Fruit fly (Drosophila melanogaster) whole organism, adult: ENCODE results near the gene smal.

Experiments used
- CG11617 ChIP-seq: fragments of 200-800 bp; sonication (Bioruptor generic); optimal IDR thresholded peaks from 2 replicates; lab custom pipeline; 2017; ENCODE audit warnings: mild to moderate bottlenecking, missing biosample characterization, missing genetic modification reagents, missing genetic modification characterization
- CG12768 ChIP-seq: fragments of 200-800 bp; sonication (Bioruptor generic); optimal IDR thresholded peaks from 2 replicates; lab custom pipeline; 2017; ENCODE audit warnings: missing biosample characterization, missing genetic modification characterization, mild to moderate bottlenecking, moderate library complexity, missing genetic modification reagents
- CG14711 ChIP-seq: fragments of 200-800 bp; sonication (Bioruptor generic); optimal IDR thresholded peaks from 2 replicates; lab custom pipeline; 2018; ENCODE audit warnings: missing biosample characterization, mild to moderate bottlenecking, missing genetic modification characterization, moderate library complexity
- CG33017 ChIP-seq: fragments of 200-800 bp; sonication (Bioruptor generic); optimal IDR thresholded peaks from 2 replicates; lab custom pipeline; 2018; ENCODE audit warnings: missing biosample characterization, mild to moderate bottlenecking, missing genetic modification characterization, moderate library complexity
- CG7045 ChIP-seq: fragments of 200-800 bp; sonication (Bioruptor generic); optimal IDR thresholded peaks from 2 replicates; lab custom pipeline; 2017; ENCODE audit warnings: missing biosample characterization, mild to moderate bottlenecking, missing genetic modification characterization
- CG7101 ChIP-seq: fragments of 200-800 bp; sonication (Bioruptor generic); optimal IDR thresholded peaks from 2 replicates; lab custom pipeline; 2018; ENCODE audit warnings: missing biosample characterization, mild to moderate bottlenecking, missing genetic modification characterization, moderate library complexity
- Clk ChIP-seq: fragments of 200-800 bp; sonication (Bioruptor generic); optimal IDR thresholded peaks from 2 replicates; lab custom pipeline; 2017; ENCODE audit warnings: missing biosample characterization, missing genetic modification characterization
- Crg-1 ChIP-seq: fragments of 200-800 bp; sonication (Bioruptor generic); optimal IDR thresholded peaks from 2 replicates; lab custom pipeline; 2016; ENCODE audit warnings: missing biosample characterization, missing genetic modification characterization
- Mnt ChIP-seq: fragments of 200-800 bp; sonication (Bioruptor generic); optimal IDR thresholded peaks from 2 replicates; lab custom pipeline; 2016; ENCODE audit warnings: missing biosample characterization, mild to moderate bottlenecking, missing genetic modification characterization
- bab1 ChIP-seq: fragments of 200-800 bp; sonication (Bioruptor generic); optimal IDR thresholded peaks from 3 replicates; lab custom pipeline; 2019; ENCODE audit warnings: missing biosample characterization, mild to moderate bottlenecking, missing genetic modification characterization, moderate library complexity
- cnc ChIP-seq, 2 experiments: fragments of >200 bp; optimal IDR thresholded peaks; 2 replicates each; lab custom pipeline; 2017
- ovo ChIP-seq: fragments of 200-800 bp; sonication (Bioruptor generic); optimal IDR thresholded peaks from 2 replicates; lab custom pipeline; 2016; ENCODE audit warnings: missing biosample characterization, missing genetic modification characterization
- tj ChIP-seq: fragments of 200-800 bp; sonication (Bioruptor generic); optimal IDR thresholded peaks from 3 replicates; lab custom pipeline; 2017; ENCODE audit warnings: missing biosample characterization, mild to moderate bottlenecking, missing genetic modification characterization, moderate library complexity
- toe ChIP-seq: fragments of 200-800 bp; sonication (Bioruptor generic); optimal IDR thresholded peaks from 2 replicates; lab custom pipeline; 2016; ENCODE audit warnings: missing biosample characterization, missing genetic modification characterization

DNA sequence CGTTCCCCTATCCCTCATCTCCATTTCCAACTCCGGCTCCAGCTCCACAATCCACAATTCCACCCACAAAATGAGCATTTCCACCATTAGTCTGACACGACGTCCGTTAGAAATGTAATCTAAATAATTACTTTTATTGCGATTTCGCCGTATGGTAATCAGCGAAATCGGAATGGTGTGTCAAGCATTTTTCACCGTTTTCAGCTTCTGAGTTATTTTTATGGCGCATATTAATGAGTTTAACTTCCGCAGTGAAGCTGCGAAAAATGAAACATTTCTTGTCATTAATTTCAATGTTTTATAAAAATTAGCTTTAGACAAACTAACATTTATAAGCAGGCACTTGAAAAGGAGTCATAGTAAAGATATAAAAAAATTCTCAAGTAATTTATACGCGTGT lies 18.8 kb upstream of the smal start, which contains the start of gene CG13989:
- no peak for TF ChIP-seq ovo (GFP tag; lab: Kevin White, UChicago)
- no peak for TF ChIP-seq CG14711
- no peak for TF ChIP-seq Mnt
- TF ChIP-seq CG11617 (GFP tag; lab: Kevin White, UChicago) = no peak
- TF ChIP-seq tj = no peak
- TF ChIP-seq CG33017 (tag; lab: Kevin White, UChicago) = no peak
- no peak for TF ChIP-seq CG7101 (tag; lab: Kevin White, UChicago)
- no peak for TF ChIP-seq toe (GFP tag; lab: Kevin White, UChicago)
- no peak for TF ChIP-seq Clk (GFP tag; lab: Kevin White, UChicago)
- no peak for TF ChIP-seq CG12768 (GFP tag; lab: Kevin White, UChicago)
- no peak for TF ChIP-seq CG7045 (GFP tag; lab: Kevin White, UChicago)
- no peak for TF ChIP-seq Crg-1 (GFP tag; lab: Kevin White, UChicago)
- TF ChIP-seq cnc (optimal IDR thresholded peaks at IDR 0.05; lab: Kevin White, UChicago) = no peak
- no peak for TF ChIP-seq bab1
